Fruit fly (Drosophila melanogaster): Measurements from ENCODE around the gene plh.

DNA sequence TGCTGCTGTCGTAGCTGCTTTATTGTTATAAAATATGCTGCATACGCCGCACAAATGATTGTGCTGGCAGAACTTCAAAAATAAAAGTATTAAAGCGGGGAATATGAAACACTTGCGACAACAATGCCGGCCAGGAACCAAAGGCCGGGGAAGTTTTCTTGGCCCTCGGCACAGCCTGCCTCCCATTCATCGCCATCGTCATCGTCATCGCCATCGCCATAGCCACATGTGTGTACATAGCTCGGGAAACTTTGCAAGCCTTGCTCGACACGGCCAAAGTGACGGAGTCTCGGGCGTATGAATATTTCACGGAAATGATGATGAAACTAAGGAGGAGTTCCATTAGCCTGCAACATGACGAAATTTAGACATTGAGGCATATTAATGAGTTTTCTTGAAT, 11.6 kb upstream of the plh start:
- TF ChIP-seq CG4496 (GFP tag; IDR thresholded peaks at IDR 0.05), result peak; percentile 37; the same call in 1 of the 3 replicates
- no peak for TF ChIP-seq EcR (GFP tag; optimal IDR thresholded peaks at IDR 0.05)
- no peak for TF ChIP-seq rn (GFP tag; IDR thresholded peaks at IDR 0.05)
- TF ChIP-seq CG9948 (tag; optimal IDR thresholded peaks at IDR 0.05), result no peak
- TF ChIP-seq D1 (tag; optimal IDR thresholded peaks at IDR 0.05), result no peak
- TF ChIP-seq CG17806 (tag; optimal IDR thresholded peaks at IDR 0.05), result no peak
- TF ChIP-seq CG15710 (tag; optimal IDR thresholded peaks at IDR 0.05), result no peak
- TF ChIP-seq Ets98B (GFP tag; IDR thresholded peaks at IDR 0.05), result no peak
- TF ChIP-seq fd96Ca (GFP tag; IDR thresholded peaks at IDR 0.05), result no peak; the same call in 2 of the 3 replicates
- no peak for TF ChIP-seq CG14655 (GFP tag; optimal IDR thresholded peaks at IDR 0.05)
